Fruit fly (Drosophila melanogaster): Measurements from ENCODE around the gene Stat92E.

DNA sequence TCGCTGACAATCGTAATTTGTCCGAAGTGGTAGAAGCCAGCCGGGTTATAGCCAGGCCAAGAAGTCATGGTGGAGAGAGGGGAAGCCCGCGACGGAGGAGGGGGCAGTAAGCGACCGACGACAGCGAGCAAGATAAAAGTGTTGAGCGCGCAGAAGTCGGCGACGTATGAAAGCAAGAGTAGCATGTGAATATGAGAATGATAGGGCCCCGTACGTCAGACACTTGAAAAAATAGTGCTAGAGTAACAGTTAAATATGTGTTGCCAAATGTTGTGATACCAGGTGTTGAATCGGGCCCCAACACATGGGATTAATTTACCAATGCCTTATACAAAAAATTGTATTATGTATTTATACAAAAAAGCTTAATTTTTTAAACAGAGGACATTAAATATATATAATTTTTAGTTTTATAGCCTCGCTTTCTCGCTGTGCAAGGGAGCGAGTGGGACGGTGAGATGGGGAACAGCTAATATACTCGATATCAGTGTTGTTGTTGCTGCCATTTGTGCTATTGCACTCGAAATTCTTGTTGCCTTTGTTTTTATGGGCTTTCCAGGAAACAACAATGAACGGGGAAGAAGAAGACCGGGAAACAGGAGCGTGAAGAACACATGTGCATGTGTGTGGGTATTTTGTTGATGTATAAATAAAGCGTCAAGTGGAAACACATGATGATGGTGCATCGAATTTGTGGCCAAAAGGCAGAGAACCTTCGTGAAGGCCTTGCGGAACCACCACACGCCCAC is 2.1 kb downstream of the Stat92E start:
- TF ChIP-seq Gug (GFP tag; IDR thresholded peaks at IDR 0.05) = peak; percentile 72
- TF ChIP-seq spab (GFP tag; optimal IDR thresholded peaks at IDR 0.05) = peak; percentile 78
- peak; percentile 64 for TF ChIP-seq Blimp-1 (GFP tag; optimal IDR thresholded peaks at IDR 0.05)
- TF ChIP-seq CG6792 (GFP tag; optimal IDR thresholded peaks at IDR 0.05) = peak; percentile 83
- peak; percentile 85 for TF ChIP-seq fd59A (GFP tag; optimal IDR thresholded peaks at IDR 0.05)
- peak; percentile 87 for TF ChIP-seq CG8319 (GFP tag; optimal IDR thresholded peaks at IDR 0.05)
- peak; percentile 89 for TF ChIP-seq CG34406 (GFP tag; optimal IDR thresholded peaks at IDR 0.05)
- peak; percentile 75 for TF ChIP-seq CG6276 (GFP tag; optimal IDR thresholded peaks at IDR 0.05)
- peak; percentile 63 for TF ChIP-seq CG6854 (GFP tag; optimal IDR thresholded peaks at IDR 0.05)
- TF ChIP-seq dsx (GFP tag; optimal IDR thresholded peaks at IDR 0.05; ENCODE audit: poor library complexity, severe bottlenecking) = peak; percentile 84
- peak; percentile 78 for TF ChIP-seq cyc (GFP tag; optimal IDR thresholded peaks at IDR 0.05)
- TF ChIP-seq vri (GFP tag; optimal IDR thresholded peaks at IDR 0.05) = peak; percentile 74
- peak; percentile 90 for TF ChIP-seq acj6 (GFP tag; optimal IDR thresholded peaks at IDR 0.05)

All from whole organism, prepupa.